Worm (Caenorhabditis elegans) whole organism, L2 larva: Measurements from ENCODE around the gene metl-9.

Source experiments
- egl-27 ChIP-seq: sonication (generic microtip); optimal IDR thresholded peaks from 3 replicates; lab custom pipeline; 2017; ENCODE audit warnings: missing biosample characterization, missing genetic modification reagents, missing genetic modification characterization
- lin-39 ChIP-seq: fragments of 150-350 bp; optimal IDR thresholded peaks from 2 replicates; lab custom pipeline; 2014; ENCODE audit warnings: missing biosample characterization, missing genetic modification reagents, missing genetic modification characterization
- nhr-11 ChIP-seq: fragments of 150-350 bp; optimal IDR thresholded peaks from 2 replicates; lab custom pipeline; 2014; ENCODE audit warnings: missing biosample characterization, missing genetic modification characterization
- snpc-4 ChIP-seq: fragments of 150-350 bp; optimal IDR thresholded peaks from 2 replicates; lab custom pipeline; 2014; ENCODE audit warnings: missing biosample characterization, missing genetic modification characterization

DNA sequence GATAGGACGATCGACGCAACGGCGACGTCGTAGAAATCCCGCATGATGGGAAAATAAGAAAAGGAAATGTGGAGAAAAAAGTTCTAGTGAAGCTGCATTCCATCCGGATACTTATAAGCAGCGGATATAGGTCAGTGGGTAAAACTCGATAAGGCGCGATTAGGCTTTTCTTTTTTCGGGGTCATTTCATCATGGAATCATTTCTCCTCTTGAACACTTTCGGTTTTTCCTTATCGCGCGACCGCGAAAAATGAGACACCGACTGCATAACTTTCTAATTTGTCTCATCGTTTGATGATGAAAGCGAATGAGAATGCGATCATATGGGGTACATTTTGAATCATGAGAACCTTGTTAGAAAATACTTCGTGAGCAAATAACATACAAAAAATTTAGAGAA, 28.6 kb downstream of the metl-9 start, which contains the start of gene dpy-8:
- no peak for TF ChIP-seq egl-27 (tag; lab: Kevin White, UChicago)
- no peak for TF ChIP-seq snpc-4
- no peak for TF ChIP-seq lin-39 (tag; lab: Kevin White, UChicago)
- TF ChIP-seq nhr-11 (tag; lab: Kevin White, UChicago): no peak
